2 worm cellular contexts compared by ENCODE assay signal in the genomic region with DNA sequence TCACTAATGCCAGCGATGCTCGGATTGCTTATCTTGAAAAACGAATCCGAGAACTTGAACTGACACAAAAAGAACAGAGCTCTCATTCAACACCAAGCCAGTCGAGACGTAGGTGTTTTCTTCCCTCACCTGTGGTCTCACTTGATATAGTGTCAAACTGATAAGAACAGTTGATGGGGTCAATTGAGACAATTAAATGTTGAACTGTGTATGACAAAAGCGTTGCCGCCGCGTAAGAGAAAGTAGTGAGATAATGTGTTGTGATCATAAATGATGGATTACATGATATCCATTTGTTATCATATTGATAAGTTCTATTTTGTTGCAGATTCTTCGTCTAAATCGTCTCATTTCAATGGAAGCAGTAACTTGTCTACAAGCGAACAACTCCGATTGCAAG.
TF ChIP-seq lines count a peak whose summit lies in the region.

No protein-coding gene starts in this region.

TF ChIP-seq in whole organism, L1 larva, 84 proteins besides CTCF, POLR2A, EP300 and RAD21 (continued from another document):
- no peak for TF ChIP-seq lin-15B (tag; optimal IDR thresholded peaks at IDR 0.05; lab: Kevin White, UChicago)
- no peak for TF ChIP-seq efl-1 (optimal IDR thresholded peaks at IDR 0.05; lab: Kevin White, UChicago)
- TF ChIP-seq efl-1 (GFP tag; optimal IDR thresholded peaks at IDR 0.05 in 1 of 2; lab: Kevin White, UChicago): no peak
- TF ChIP-seq unc-98 (GFP tag; IDR thresholded peaks at IDR 0.05; lab: Robert Waterston, UW): no peak
- no peak for TF ChIP-seq F16B12.6 (tag; optimal IDR thresholded peaks at IDR 0.05; lab: Kevin White, UChicago)
- TF ChIP-seq vab-15 (tag; optimal IDR thresholded peaks at IDR 0.05; lab: Kevin White, UChicago): no peak
- no peak for TF ChIP-seq unc-62 (GFP tag; optimal IDR thresholded peaks at IDR 0.05; lab: Kevin White, UChicago)
- TF ChIP-seq pag-3 (tag; optimal IDR thresholded peaks at IDR 0.05; lab: Kevin White, UChicago; ENCODE audit: borderline replicate concordance, insufficient read depth): no peak
- TF ChIP-seq aha-1 (tag; optimal IDR thresholded peaks at IDR 0.05; lab: Kevin White, UChicago): no peak
- TF ChIP-seq blmp-1 (tag; optimal IDR thresholded peaks at IDR 0.05; lab: Kevin White, UChicago): peak; percentile 93
- TF ChIP-seq C34B4.2 (tag; optimal IDR thresholded peaks at IDR 0.05; lab: Kevin White, UChicago): no peak
- no peak for TF ChIP-seq sptf-1 (tag; optimal IDR thresholded peaks at IDR 0.05; lab: Kevin White, UChicago)
- no peak for TF ChIP-seq nhr-85 (tag; lab: Kevin White, UChicago)

TF ChIP-seq in whole organism, L2 larva, 48 proteins besides CTCF, POLR2A, EP300 and RAD21 (continued from another document):
- TF ChIP-seq lin-11 (tag; optimal IDR thresholded peaks at IDR 0.05; lab: Kevin White, UChicago) (no peak), nhr-6 (tag; optimal IDR thresholded peaks at IDR 0.05; lab: Kevin White, UChicago) (no peak), nhr-21 (tag; optimal IDR thresholded peaks at IDR 0.05; lab: Kevin White, UChicago) (no peak), zag-1 (tag; optimal IDR thresholded peaks at IDR 0.05; lab: Kevin White, UChicago) (no peak), lin-13 (GFP tag; optimal IDR thresholded peaks at IDR 0.05; lab: Kevin White, UChicago) (no peak), sem-4 (tag; optimal IDR thresholded peaks at IDR 0.05; lab: Kevin White, UChicago) (no peak)
TF ChIP-seq in whole organism, L2 larva: peak in this region for 2.
